Fruit fly (Drosophila melanogaster) whole organism, embryonic: ENCODE results near the gene Jon25Bi.
A peak's percentile ranks its signal among the peaks of the same experiment; 100 is the strongest.

Source experiments
- BEAF-32 ChIP-seq: fragments of 200-800 bp; sonication (Bioruptor generic); optimal IDR thresholded peaks from 3 replicates; lab custom pipeline; 2017; ENCODE audit warnings: missing biosample characterization, missing genetic modification characterization, mild to moderate bottlenecking, moderate library complexity, missing genetic modification reagents
- CG10209 ChIP-seq: fragments of 200-800 bp; sonication (Bioruptor generic); optimal IDR thresholded peaks from 3 replicates; lab custom pipeline; 2017; ENCODE audit warnings: missing biosample characterization, mild to moderate bottlenecking, missing genetic modification characterization, missing genetic modification reagents
- CG15269 ChIP-seq: fragments of 200-800 bp; sonication (Bioruptor generic); optimal IDR thresholded peaks from 2 replicates; lab custom pipeline; 2018; ENCODE audit warnings: missing biosample characterization, mild to moderate bottlenecking, missing genetic modification characterization, moderate library complexity
- CG16815 ChIP-seq: fragments of 200-800 bp; sonication (Bioruptor generic); optimal IDR thresholded peaks from 3 replicates; lab custom pipeline; 2017; ENCODE audit warnings: missing biosample characterization, mild to moderate bottlenecking, missing genetic modification characterization
- CG17385 ChIP-seq: fragments of 200-800 bp; sonication (Bioruptor generic); optimal IDR thresholded peaks from 3 replicates; lab custom pipeline; 2018; ENCODE audit warnings: missing biosample characterization, mild to moderate bottlenecking, missing genetic modification characterization
- CG18619 ChIP-seq: fragments of 200-800 bp; sonication (Bioruptor generic); optimal IDR thresholded peaks from 3 replicates; lab custom pipeline; 2017; ENCODE audit warnings: missing biosample characterization, mild to moderate bottlenecking, missing genetic modification characterization
- CG18764 ChIP-seq: fragments of 200-800 bp; sonication (Bioruptor generic); optimal IDR thresholded peaks from 3 replicates; lab custom pipeline; 2016; ENCODE audit warnings: missing biosample characterization, missing genetic modification characterization
- CG2129 ChIP-seq: fragments of 200-800 bp; sonication (Bioruptor generic); IDR thresholded peaks from 2 replicates; pipeline ENCODE4 v1.3.6; 2022; ENCODE audit warnings: missing biosample characterization, missing genetic modification characterization; ENCODE audit not compliant: partially characterized antibody
- CG30431 ChIP-seq: fragments of 200-800 bp; sonication (Bioruptor generic); optimal IDR thresholded peaks from 2 replicates; lab custom pipeline; 2017; ENCODE audit warnings: missing biosample characterization, missing genetic modification characterization
- CG32532 ChIP-seq: fragments of 200-800 bp; sonication (Bioruptor generic); IDR thresholded peaks from 2 replicates; pipeline ENCODE4 v1.3.6; 2022; ENCODE audit warnings: missing biosample characterization, missing genetic modification characterization
- CG34376 ChIP-seq: fragments of 200-800 bp; sonication (Bioruptor generic); optimal IDR thresholded peaks from 2 replicates; lab custom pipeline; 2018; ENCODE audit warnings: missing biosample characterization, mild to moderate bottlenecking, missing genetic modification characterization
- CG34422 ChIP-seq: fragments of 200-800 bp; sonication (Bioruptor generic); IDR thresholded peaks from 3 replicates; pipeline ENCODE4 v1.3.6; 2022; ENCODE audit warnings: missing biosample characterization, missing genetic modification characterization
- CG4328 ChIP-seq: fragments of 200-800 bp; sonication (Bioruptor generic); optimal IDR thresholded peaks from 3 replicates; lab custom pipeline; 2017; ENCODE audit warnings: missing biosample characterization, missing genetic modification reagents, missing genetic modification characterization
- CG5245 ChIP-seq: fragments of 200-800 bp; sonication (Bioruptor generic); optimal IDR thresholded peaks from 3 replicates; lab custom pipeline; 2016; ENCODE audit warnings: missing biosample characterization, missing genetic modification characterization
- CG7745 ChIP-seq: fragments of 200-800 bp; sonication (Bioruptor generic); optimal IDR thresholded peaks from 2 replicates; lab custom pipeline; 2018; ENCODE audit warnings: missing biosample characterization, mild to moderate bottlenecking, missing genetic modification characterization, moderate library complexity
- CG9797 ChIP-seq: fragments of 200-800 bp; sonication (Bioruptor generic); optimal IDR thresholded peaks from 3 replicates; lab custom pipeline; 2018; ENCODE audit warnings: missing biosample characterization, mild to moderate bottlenecking, missing genetic modification characterization
- Dbx ChIP-seq: fragments of 200-800 bp; sonication (Bioruptor generic); IDR thresholded peaks from 3 replicates; pipeline ENCODE4 v1.3.6; 2022; ENCODE audit warnings: missing biosample characterization, missing genetic modification characterization
- Dp ChIP-seq: fragments of 200-800 bp; sonication (Bioruptor generic); optimal IDR thresholded peaks from 2 replicates; lab custom pipeline; 2018; ENCODE audit warnings: missing biosample characterization, mild to moderate bottlenecking, missing genetic modification characterization, moderate library complexity
- E2f2 ChIP-seq: fragments of 200-800 bp; sonication (Bioruptor generic); IDR thresholded peaks from 2 replicates; pipeline ENCODE4 v1.3.6; 2022; ENCODE audit warnings: missing biosample characterization, missing genetic modification characterization
- MBD-R2 ChIP-seq: fragments of 200-800 bp; sonication (Bioruptor generic); IDR thresholded peaks from 2 replicates; pipeline ENCODE4 v1.3.6; 2022; ENCODE audit warnings: missing biosample characterization, missing genetic modification characterization
- MESR4 ChIP-seq: fragments of 200-800 bp; sonication (Bioruptor generic); optimal IDR thresholded peaks from 2 replicates; lab custom pipeline; 2018; ENCODE audit warnings: missing biosample characterization, mild to moderate bottlenecking, missing genetic modification characterization, moderate library complexity
- Max ChIP-seq: fragments of 200-800 bp; sonication (Bioruptor generic); optimal IDR thresholded peaks from 2 replicates; lab custom pipeline; 2016; ENCODE audit warnings: missing biosample characterization, mild to moderate bottlenecking, missing genetic modification characterization
- Rfx ChIP-seq: fragments of 200-800 bp; sonication (Bioruptor generic); IDR thresholded peaks from 2 replicates; pipeline ENCODE4 v1.3.6; 2022; ENCODE audit warnings: missing biosample characterization, missing genetic modification characterization
- Sry-δ ChIP-seq: fragments of 200-800 bp; sonication (Bioruptor generic); optimal IDR thresholded peaks from 2 replicates; lab custom pipeline; 2016; ENCODE audit warnings: missing biosample characterization, missing genetic modification characterization
- Xbp1 ChIP-seq: fragments of 200-800 bp; sonication (Bioruptor generic); optimal IDR thresholded peaks from 3 replicates; lab custom pipeline; 2016; ENCODE audit warnings: missing biosample characterization, mild to moderate bottlenecking, missing genetic modification characterization
- YL-1 ChIP-seq: fragments of 200-800 bp; sonication (Bioruptor generic); optimal IDR thresholded peaks from 3 replicates; lab custom pipeline; 2017; ENCODE audit warnings: missing biosample characterization, mild to moderate bottlenecking, missing genetic modification characterization
- ash1 ChIP-seq: fragments of 200-800 bp; sonication (Bioruptor generic); optimal IDR thresholded peaks from 2 replicates; lab custom pipeline; 2018; ENCODE audit warnings: missing biosample characterization, mild to moderate bottlenecking, missing genetic modification characterization
- bigmax ChIP-seq: fragments of 200-800 bp; sonication (Bioruptor generic); optimal IDR thresholded peaks from 2 replicates; lab custom pipeline; 2018; ENCODE audit warnings: missing biosample characterization, mild to moderate bottlenecking, missing genetic modification characterization
- crc ChIP-seq: fragments of 200-800 bp; sonication (Bioruptor generic); optimal IDR thresholded peaks from 2 replicates; lab custom pipeline; 2016; ENCODE audit warnings: missing biosample characterization, missing genetic modification characterization
- dm ChIP-seq: fragments of 200-800 bp; sonication (Bioruptor generic); optimal IDR thresholded peaks from 3 replicates; lab custom pipeline; 2016; ENCODE audit warnings: missing biosample characterization, missing genetic modification characterization
- fd96Cb ChIP-seq: fragments of 200-800 bp; sonication (Bioruptor generic); optimal IDR thresholded peaks from 2 replicates; lab custom pipeline; 2018; ENCODE audit warnings: missing biosample characterization, mild to moderate bottlenecking, missing genetic modification characterization, moderate library complexity
- gfzf ChIP-seq: fragments of 200-800 bp; sonication (Bioruptor generic); optimal IDR thresholded peaks from 2 replicates; lab custom pipeline; 2016; ENCODE audit warnings: missing biosample characterization, mild to moderate bottlenecking, missing genetic modification characterization, moderate library complexity
- gsb-n ChIP-seq: fragments of 200-800 bp; sonication (Bioruptor generic); optimal IDR thresholded peaks from 3 replicates; lab custom pipeline; 2018; ENCODE audit warnings: missing biosample characterization, mild to moderate bottlenecking, missing genetic modification characterization
- jumu ChIP-seq: fragments of 200-800 bp; sonication (Bioruptor generic); optimal IDR thresholded peaks from 3 replicates; lab custom pipeline; 2016; ENCODE audit warnings: missing biosample characterization, missing genetic modification characterization
- lov ChIP-seq, 2 experiments: fragments of 200-800 bp in 1 of 2; fragments of >200 bp in 1 of 2; sonication (Bioruptor generic) in 1 of 2; IDR thresholded peaks in 1 of 2; optimal IDR thresholded peaks in 1 of 2; 2 replicates in 1 of 2; 3 replicates in 1 of 2; pipeline versions ENCODE4 v1.3.6 to Lab custom; 2017 to 2022; ENCODE audit warnings: missing biosample characterization in 1 of 2, missing genetic modification characterization in 1 of 2
- luna ChIP-seq: fragments of 200-800 bp; sonication (Bioruptor generic); optimal IDR thresholded peaks from 2 replicates; lab custom pipeline; 2016; ENCODE audit warnings: missing biosample characterization, missing genetic modification characterization
- nmo ChIP-seq: fragments of 200-800 bp; sonication (Bioruptor generic); optimal IDR thresholded peaks from 2 replicates; lab custom pipeline; 2018; ENCODE audit warnings: missing biosample characterization, mild to moderate bottlenecking, missing genetic modification characterization, moderate library complexity
- p53 ChIP-seq: fragments of 200-800 bp; sonication (Bioruptor generic); optimal IDR thresholded peaks from 2 replicates; lab custom pipeline; 2016; ENCODE audit warnings: missing biosample characterization, missing genetic modification characterization
- pum ChIP-seq: fragments of 200-800 bp; sonication (Bioruptor generic); optimal IDR thresholded peaks from 2 replicates; lab custom pipeline; 2016; ENCODE audit warnings: missing biosample characterization, missing genetic modification characterization
- pzg ChIP-seq: fragments of 200-800 bp; sonication (Bioruptor generic); optimal IDR thresholded peaks from 3 replicates; lab custom pipeline; 2018; ENCODE audit warnings: missing biosample characterization, mild to moderate bottlenecking, missing genetic modification characterization, moderate library complexity
- schlank ChIP-seq: fragments of 200-800 bp; sonication (Bioruptor generic); optimal IDR thresholded peaks from 2 replicates; lab custom pipeline; 2018; ENCODE audit warnings: missing biosample characterization, mild to moderate bottlenecking, missing genetic modification characterization
- stwl ChIP-seq: fragments of 200-800 bp; sonication (Bioruptor generic); optimal IDR thresholded peaks from 3 replicates; lab custom pipeline; 2018; ENCODE audit warnings: missing biosample characterization, mild to moderate bottlenecking, missing genetic modification characterization, moderate library complexity
- trem ChIP-seq: fragments of 200-800 bp; optimal IDR thresholded peaks from 3 replicates; lab custom pipeline; 2019; ENCODE audit warnings: missing biosample characterization, mild to moderate bottlenecking, missing genetic modification characterization, moderate library complexity

Gene Jon25Bi

dm6 chr2L:4968767-4969166 lies 13.8 kb upstream of the Jon25Bi start, which contains the start of the genes Scox and Polr1C:
TSS of gene Scox (minus strand) at chr2L:4968935.
TSS of gene Polr1C (plus strand) at chr2L:4969004.
- TF ChIP-seq Max (GFP tag; lab: Kevin White, UChicago) (peak; percentile 33), CG7745 (tag; lab: Kevin White, UChicago) (no peak), luna (GFP tag; lab: Kevin White, UChicago) (no peak), gsb-n (tag; lab: Kevin White, UChicago) (no peak), CG10209 (GFP tag; lab: Kevin White, UChicago) (no peak), bigmax (GFP tag; lab: Kevin White, UChicago) (peak; percentile 68), lov (optimal IDR thresholded peaks at IDR 0.05; lab: Kevin White, UChicago) (no peak), lov (GFP tag; IDR thresholded peaks at IDR 0.05; lab: Robert Waterston, UW) (no peak), CG32532 (GFP tag; lab: Robert Waterston, UW) (no peak), nmo (GFP tag; lab: Kevin White, UChicago) (no peak), gfzf (peak; percentile 49), CG16815 (GFP tag; lab: Kevin White, UChicago) (no peak), CG9797 (GFP tag; lab: Kevin White, UChicago) (peak; percentile 55), Xbp1 (no peak), BEAF-32 (peak; percentile 31), Rfx (GFP tag; lab: Robert Waterston, UW) (no peak), CG2129 (GFP tag; lab: Robert Waterston, UW) (no peak), CG15269 (tag; lab: Kevin White, UChicago) (no peak), crc (no peak), CG34376 (no peak), pzg (GFP tag; lab: Kevin White, UChicago) (peak; percentile 46), MBD-R2 (GFP tag; lab: Robert Waterston, UW) (0 out of 2 replicates have a peak, but pooled peaks have one; percentile 33), Sry-δ (GFP tag; lab: Kevin White, UChicago) (no peak), ash1 (GFP tag; lab: Kevin White, UChicago) (no peak), CG5245 (GFP tag; lab: Kevin White, UChicago) (no peak), CG34422 (GFP tag; lab: Robert Waterston, UW) (peak; percentile 18; the same call in 1 of the 3 replicates), schlank (tag; lab: Kevin White, UChicago) (no peak), Dbx (GFP tag; lab: Robert Waterston, UW) (no peak), jumu (GFP tag; lab: Kevin White, UChicago) (no peak), CG17385 (GFP tag; lab: Kevin White, UChicago) (peak; percentile 89), E2f2 (GFP tag; lab: Robert Waterston, UW) (peak; percentile 34; the same call in 1 of the 2 replicates), fd96Cb (no peak), YL-1 (GFP tag; lab: Kevin White, UChicago) (peak; percentile 58), MESR4 (GFP tag; lab: Kevin White, UChicago) (peak; percentile 44), dm (GFP tag; lab: Kevin White, UChicago) (peak; percentile 36), CG18619 (no peak), CG30431 (GFP tag; lab: Kevin White, UChicago) (no peak), CG18764 (GFP tag; lab: Kevin White, UChicago) (no peak), p53 (GFP tag; lab: Kevin White, UChicago) (no peak), pum (GFP tag; lab: Kevin White, UChicago) (no peak), trem (peak; percentile 7), CG4328 (GFP tag; lab: Kevin White, UChicago) (no peak), Dp (GFP tag; lab: Kevin White, UChicago) (peak; percentile 19), stwl (tag; lab: Kevin White, UChicago) (peak; percentile 19)
